Fruit fly (Drosophila melanogaster) whole organism: ENCODE measurements around the gene CG17097.

ENCODE experiments used
- pan ChIP-seq: fragments of >200 bp; optimal IDR thresholded peaks from 2 replicates; lab custom pipeline; 2017
- usp ChIP-seq: fragments of >200 bp; optimal IDR thresholded peaks from 2 replicates; lab custom pipeline; 2017; ENCODE audit warnings: missing biosample characterization, missing genetic modification characterization, mixed read lengths

DNA sequence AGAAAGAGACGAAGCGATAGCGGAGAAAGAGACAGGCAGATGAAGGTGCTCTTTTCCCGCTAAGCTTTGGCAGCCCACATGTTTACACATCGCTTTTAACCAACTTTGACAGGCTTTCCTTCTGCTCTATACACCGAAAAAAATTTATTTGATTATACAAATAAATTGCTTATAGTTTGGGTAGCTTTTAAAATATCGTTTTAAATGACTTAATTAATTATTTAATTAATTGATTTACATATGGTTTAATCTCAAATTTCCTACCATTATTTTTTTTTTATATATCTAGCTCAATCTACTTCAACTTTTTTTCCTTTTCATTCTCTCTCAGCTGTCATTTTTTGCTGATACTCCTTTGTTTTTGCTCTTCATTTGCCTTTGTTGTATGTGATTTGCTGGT, 26.8 kb downstream of the CG17097 start:
- no peak for TF ChIP-seq pan
- no peak for TF ChIP-seq usp
